Worm (Caenorhabditis elegans) whole organism, mixed stage, embryonic: ENCODE data around the gene C34F11.2.

Experiments used
- M03D4.4 ChIP-seq: sonication (generic microtip); optimal IDR thresholded peaks from 2 replicates; lab custom pipeline; 2017; ENCODE audit warnings: mild to moderate bottlenecking, missing genetic modification characterization, missing compliant biosample characterization
- ceh-39 ChIP-seq: fragments of 150-350 bp; optimal IDR thresholded peaks from 2 replicates; lab custom pipeline; 2014; ENCODE audit warnings: missing biosample characterization, missing genetic modification characterization
- ces-1 ChIP-seq: fragments of 150-350 bp; optimal IDR thresholded peaks from 2 replicates; lab custom pipeline; 2014; ENCODE audit warnings: missing biosample characterization, missing genetic modification reagents, missing genetic modification characterization
- elt-3 ChIP-seq: fragments of 150-350 bp; optimal IDR thresholded peaks from 2 replicates; lab custom pipeline; 2014; ENCODE audit warnings: missing biosample characterization, missing genetic modification characterization
- lin-13 ChIP-seq: fragments of 150-350 bp; optimal IDR thresholded peaks from 2 replicates; lab custom pipeline; 2014; ENCODE audit warnings: missing biosample characterization, missing genetic modification characterization
- mep-1 ChIP-seq: fragments of 150-350 bp; optimal IDR thresholded peaks from 2 replicates; lab custom pipeline; 2017; ENCODE audit warnings: missing biosample characterization, missing genetic modification reagents, missing genetic modification characterization, inconsistent platforms

DNA sequence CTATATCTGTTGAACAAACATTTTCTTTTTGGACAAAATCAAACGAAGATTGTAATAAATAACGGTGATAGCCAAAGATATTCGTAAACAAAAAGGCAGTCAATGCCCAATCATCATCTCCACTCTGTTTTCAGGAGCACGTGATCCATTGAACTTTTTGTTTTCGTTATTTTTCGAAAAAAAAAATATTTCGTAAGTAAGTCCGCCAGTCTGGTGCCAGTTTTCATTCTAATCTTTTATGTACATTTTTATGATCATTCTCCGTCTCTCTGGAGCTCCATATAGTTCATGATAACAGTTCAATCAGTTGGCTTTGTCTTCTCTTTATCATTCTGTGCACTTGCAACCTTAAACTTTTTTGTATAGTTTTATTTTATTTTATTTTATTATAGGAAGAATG lies 9.1 kb upstream of the C34F11.2 start, which contains the start of gene ampd-1:
- TF ChIP-seq ces-1 (GFP tag; lab: Kevin White, UChicago) (no peak), M03D4.4 (tag; lab: Kevin White, UChicago) (no peak), elt-3 (tag; lab: Kevin White, UChicago) (no peak), mep-1 (tag; lab: Kevin White, UChicago) (no peak), lin-13 (no peak), ceh-39 (tag; lab: Kevin White, UChicago) (no peak)
